Fruit fly (Drosophila melanogaster): ENCODE results near the gene Pfdn6.

- TF ChIP-seq CG15710 (tag; optimal IDR thresholded peaks at IDR 0.05) (no peak), CG34367 (tag; optimal IDR thresholded peaks at IDR 0.05) (no peak), rn (GFP tag; IDR thresholded peaks at IDR 0.05) (no peak), CG32121 (GFP tag; IDR thresholded peaks at IDR 0.05) (no peak), gl (tag; optimal IDR thresholded peaks at IDR 0.05) (no peak), Pif1A (GFP tag; optimal IDR thresholded peaks at IDR 0.05) (no peak), CG12605 (GFP tag; IDR thresholded peaks at IDR 0.05) (no peak), Pif1B (GFP tag; optimal IDR thresholded peaks at IDR 0.05) (no peak), CG9948 (tag; optimal IDR thresholded peaks at IDR 0.05) (no peak), EcR (GFP tag; optimal IDR thresholded peaks at IDR 0.05) (no peak), CG10348 (GFP tag; IDR thresholded peaks at IDR 0.05) (no peak), CG8301 (tag; optimal IDR thresholded peaks at IDR 0.05) (no peak), CG13204 (GFP tag; optimal IDR thresholded peaks at IDR 0.05) (no peak), CG4496 (GFP tag; IDR thresholded peaks at IDR 0.05) (no peak)
Observed at dm6 chr3L:19953612-19954011, 30.1 kb downstream of the Pfdn6 start, which contains the start of gene CG42655.
